Fruit fly (Drosophila melanogaster): ENCODE data around the gene UQCR-Q.

DNA sequence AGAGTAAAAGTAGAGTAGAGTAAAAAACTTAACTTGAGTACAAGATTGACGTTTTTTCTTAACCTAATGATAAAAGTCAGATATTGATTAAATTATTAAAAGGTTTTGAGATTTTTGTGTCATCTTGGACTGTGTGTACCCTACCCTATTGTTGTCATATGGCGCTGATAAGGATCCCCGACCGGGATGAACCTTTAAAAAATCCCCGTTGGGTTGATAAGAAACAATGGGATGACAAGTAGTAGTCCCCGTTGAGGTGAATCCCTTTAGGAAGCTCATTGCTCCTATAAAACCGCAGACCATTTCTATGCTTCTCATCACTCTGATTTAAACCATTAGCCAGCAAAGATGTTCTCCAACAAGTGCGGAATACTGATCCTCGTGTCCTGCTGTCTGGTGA, 20.0 kb downstream of the UQCR-Q start, which contains the start of gene edin:
- TF ChIP-seq ttk (optimal IDR thresholded peaks at IDR 0.05) = no peak
- TF ChIP-seq h (optimal IDR thresholded peaks at IDR 0.05) = no peak
- TF ChIP-seq psq (optimal IDR thresholded peaks at IDR 0.05) = no peak
- TF ChIP-seq insv (optimal IDR thresholded peaks at IDR 0.05) = no peak
- TF ChIP-seq Sin3A (optimal IDR thresholded peaks at IDR 0.05) = no peak

Measured in Kc167 (cell line).